Worm (Caenorhabditis elegans) whole organism, L3 larva: ENCODE data around the gene unc-78.

Experiments used
- R02D3.7 ChIP-seq: fragments of 150-350 bp; optimal IDR thresholded peaks from 2 replicates; lab custom pipeline; 2014; ENCODE audit warnings: missing biosample characterization, missing genetic modification characterization
- ZK546.5 ChIP-seq: sonication (generic microtip); optimal IDR thresholded peaks from 2 replicates; lab custom pipeline; 2017; ENCODE audit warnings: missing biosample characterization, missing genetic modification characterization
- ama-1 ChIP-seq: fragments of 150-350 bp; optimal IDR thresholded peaks from 2 replicates; lab custom pipeline; 2018
- ceh-28 ChIP-seq: fragments of 150-350 bp; optimal IDR thresholded peaks from 2 replicates; lab custom pipeline; 2014; ENCODE audit warnings: missing biosample characterization, missing genetic modification reagents, missing genetic modification characterization
- ceh-82 ChIP-seq: fragments of 150-350 bp; optimal IDR thresholded peaks from 2 replicates; lab custom pipeline; 2014; ENCODE audit warnings: missing biosample characterization, missing genetic modification characterization
- ceh-9 ChIP-seq: sonication (generic microtip); optimal IDR thresholded peaks from 2 replicates; lab custom pipeline; 2018; ENCODE audit warnings: missing biosample characterization, missing genetic modification characterization
- egl-5 ChIP-seq: fragments of 150-350 bp; optimal IDR thresholded peaks from 2 replicates; lab custom pipeline; 2017; ENCODE audit warnings: missing biosample characterization, missing genetic modification reagents, missing genetic modification characterization, inconsistent platforms
- elt-1 ChIP-seq: fragments of 150-350 bp; optimal IDR thresholded peaks from 2 replicates; lab custom pipeline; 2014; ENCODE audit warnings: missing biosample characterization, missing genetic modification characterization
- eor-1 ChIP-seq, 2 experiments: fragments of 150-350 bp; optimal IDR thresholded peaks; 2 replicates each; lab custom pipeline; 2014 to 2018; ENCODE audit warnings: missing biosample characterization in 2 of 2, missing genetic modification characterization in 2 of 2
- fkh-10 ChIP-seq: sonication (generic microtip); optimal IDR thresholded peaks from 2 replicates; lab custom pipeline; 2017; ENCODE audit warnings: missing biosample characterization, missing genetic modification reagents, missing genetic modification characterization
- fos-1 ChIP-seq: fragments of 150-350 bp; optimal IDR thresholded peaks from 2 replicates; lab custom pipeline; 2014; ENCODE audit warnings: missing biosample characterization, missing genetic modification characterization
- lin-39 ChIP-seq: fragments of 150-350 bp; optimal IDR thresholded peaks from 2 replicates; lab custom pipeline; 2018; ENCODE audit warnings: missing biosample characterization, missing genetic modification reagents, missing genetic modification characterization
- lsy-12 ChIP-seq: sonication (generic microtip); optimal IDR thresholded peaks from 2 replicates; lab custom pipeline; 2016; ENCODE audit warnings: mild to moderate bottlenecking, missing genetic modification characterization, missing compliant biosample characterization
- mml-1 ChIP-seq: fragments of 150-350 bp; sonication (generic microtip); optimal IDR thresholded peaks from 3 replicates; lab custom pipeline; 2014; ENCODE audit warnings: missing biosample characterization, missing genetic modification characterization
- nfya-1 ChIP-seq: sonication (generic microtip); optimal IDR thresholded peaks from 2 replicates; lab custom pipeline; 2017; ENCODE audit warnings: missing genetic modification characterization, mild to moderate bottlenecking, missing compliant biosample characterization, antibody characterized with exemption, moderate library complexity; ENCODE audit not compliant: insufficient read depth
- nhr-11 ChIP-seq: fragments of 150-350 bp; optimal IDR thresholded peaks from 2 replicates; lab custom pipeline; 2014; ENCODE audit warnings: missing biosample characterization, missing genetic modification characterization
- nhr-12 ChIP-seq: fragments of 150-350 bp; optimal IDR thresholded peaks from 2 replicates; lab custom pipeline; 2014; ENCODE audit warnings: missing biosample characterization, missing genetic modification characterization
- nhr-23 ChIP-seq: fragments of 150-350 bp; optimal IDR thresholded peaks from 2 replicates; lab custom pipeline; 2014; ENCODE audit warnings: missing biosample characterization, missing genetic modification reagents, missing genetic modification characterization
- nhr-237 ChIP-seq: fragments of 150-350 bp; optimal IDR thresholded peaks from 2 replicates; lab custom pipeline; 2014; ENCODE audit warnings: missing biosample characterization, missing genetic modification characterization
- nhr-28 ChIP-seq: fragments of 150-350 bp; optimal IDR thresholded peaks from 2 replicates; lab custom pipeline; 2014; ENCODE audit warnings: missing biosample characterization, missing genetic modification characterization
- nhr-43 ChIP-seq: sonication (generic microtip); optimal IDR thresholded peaks from 2 replicates; lab custom pipeline; 2016; ENCODE audit warnings: mild to moderate bottlenecking, missing genetic modification characterization, missing compliant biosample characterization; ENCODE audit not compliant: poor library complexity, severe bottlenecking
- nhr-67 ChIP-seq: fragments of 150-350 bp; optimal IDR thresholded peaks from 2 replicates; lab custom pipeline; 2014; ENCODE audit warnings: missing biosample characterization, missing genetic modification characterization
- nhr-77 ChIP-seq: fragments of 150-350 bp; optimal IDR thresholded peaks from 2 replicates; lab custom pipeline; 2014; ENCODE audit warnings: missing biosample characterization, missing genetic modification characterization
- pha-4 ChIP-seq: fragments of 150-350 bp; optimal IDR thresholded peaks from 2 replicates; lab custom pipeline; 2014; ENCODE audit warnings: missing biosample characterization, missing genetic modification reagents, missing genetic modification characterization
- pqm-1 ChIP-seq: fragments of 150-350 bp; optimal IDR thresholded peaks from 2 replicates; lab custom pipeline; 2017; ENCODE audit warnings: missing biosample characterization, missing genetic modification characterization, inconsistent platforms
- sea-2 ChIP-seq: fragments of 150-350 bp; sonication (generic microtip); optimal IDR thresholded peaks from 4 replicates; lab custom pipeline; 2014; ENCODE audit warnings: missing biosample characterization, missing genetic modification reagents, missing genetic modification characterization
- skn-1 ChIP-seq: fragments of 150-350 bp; optimal IDR thresholded peaks from 2 replicates; lab custom pipeline; 2014; ENCODE audit warnings: missing biosample characterization, missing genetic modification characterization
- snpc-4 ChIP-seq: fragments of 150-350 bp; optimal IDR thresholded peaks from 2 replicates; lab custom pipeline; 2014; ENCODE audit warnings: missing biosample characterization, missing genetic modification characterization
- tbx-2 ChIP-seq: sonication (generic microtip); optimal IDR thresholded peaks from 2 replicates; lab custom pipeline; 2016; ENCODE audit warnings: mild to moderate bottlenecking, missing genetic modification characterization, missing compliant biosample characterization
- zag-1 ChIP-seq: fragments of 150-350 bp; optimal IDR thresholded peaks from 2 replicates; lab custom pipeline; 2014; ENCODE audit warnings: missing biosample characterization, missing genetic modification characterization
- ztf-11 ChIP-seq: fragments of 150-350 bp; optimal IDR thresholded peaks from 2 replicates; lab custom pipeline; 2014; ENCODE audit warnings: missing biosample characterization, missing genetic modification characterization
- ztf-4 ChIP-seq: fragments of 150-350 bp; optimal IDR thresholded peaks from 2 replicates; lab custom pipeline; 2014; ENCODE audit warnings: missing biosample characterization, missing genetic modification characterization

unc-78 gene

DNA sequence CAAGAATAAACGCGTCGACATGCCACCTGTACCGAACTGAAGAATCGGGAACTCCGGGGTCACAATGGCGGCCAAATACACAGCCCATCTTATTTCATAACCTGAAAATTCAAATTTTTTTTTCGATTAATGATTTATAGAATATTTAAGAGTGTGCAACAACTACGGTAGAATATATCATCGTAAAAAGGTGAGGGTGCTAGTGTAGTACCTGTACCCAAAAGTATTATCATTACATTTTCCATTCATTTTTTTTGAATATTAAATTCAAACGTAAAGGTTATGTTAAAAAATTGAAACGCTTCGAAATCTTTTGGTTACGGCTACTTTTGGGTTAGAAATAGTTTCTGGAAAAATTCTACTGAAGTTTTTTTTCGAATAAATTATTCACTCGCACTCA is 18.6 kb upstream of the unc-78 start, which contains the start of gene ZK813.4:
TSS of gene ZK813.4 (minus strand) at position 101 of the 400 bp plus-strand sequence.
- TF ChIP-seq nhr-77 (tag; lab: Kevin White, UChicago) (no peak), nhr-237 (tag; lab: Kevin White, UChicago) (no peak), lsy-12 (tag; lab: Kevin White, UChicago) (no peak), nhr-23 (tag; lab: Kevin White, UChicago) (no peak), nhr-67 (tag; lab: Kevin White, UChicago) (no peak), ztf-4 (tag; lab: Kevin White, UChicago) (no peak), ZK546.5 (tag; lab: Kevin White, UChicago) (no peak), skn-1 (tag; lab: Kevin White, UChicago) (no peak), mml-1 (tag; lab: Kevin White, UChicago) (no peak), elt-1 (tag; lab: Kevin White, UChicago) (no peak), egl-5 (tag; lab: Kevin White, UChicago) (no peak), ztf-11 (tag; lab: Kevin White, UChicago) (no peak), nhr-28 (no peak), snpc-4 (tag; lab: Kevin White, UChicago) (no peak), eor-1 (tag; optimal IDR thresholded peaks at IDR 0.05; lab: Kevin White, UChicago) (no peak)

DNA sequence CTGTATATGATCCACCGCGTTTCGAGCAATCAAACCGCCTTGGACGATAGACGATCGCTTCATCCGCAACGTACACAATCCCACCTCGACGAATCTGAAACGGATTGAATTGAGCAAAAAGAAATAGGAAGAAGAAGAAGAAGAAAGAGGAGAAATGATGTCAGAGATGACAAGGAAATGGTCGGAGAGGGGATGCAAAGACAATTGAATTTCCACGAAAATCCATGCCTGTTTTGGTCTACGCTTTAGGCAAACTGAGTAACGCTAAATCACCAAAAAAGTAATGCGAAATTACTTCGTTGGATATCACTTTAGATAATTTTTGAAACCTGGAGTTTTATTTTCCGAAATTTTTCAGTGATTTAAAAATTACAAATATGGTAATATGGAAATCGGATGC is 17.7 kb upstream of the unc-78 start:
- TF ChIP-seq nhr-12 (tag; lab: Kevin White, UChicago) (no peak), fkh-10 (peak; percentile 35)

ce11 chrX:3424516-3424915 is 13.1 kb upstream of the unc-78 start, which contains the start of gene ZK813.6:
TSS of gene ZK813.6 (plus strand) at chrX:3424816.
- TF ChIP-seq lsy-12 (tag; lab: Kevin White, UChicago) (no peak), eor-1 (tag; optimal IDR thresholded peaks at IDR 0.05; lab: Kevin White, UChicago) (no peak), ama-1 (lab: Kevin White, UChicago) (no peak), ceh-9 (tag; lab: Kevin White, UChicago) (no peak), nhr-67 (tag; lab: Kevin White, UChicago) (no peak), R02D3.7 (no peak), nhr-43 (tag; lab: Kevin White, UChicago) (no peak), pha-4 (tag; lab: Kevin White, UChicago) (no peak), lin-39 (tag; lab: Kevin White, UChicago) (no peak), nhr-77 (tag; lab: Kevin White, UChicago) (no peak)

ce11 chrX:3419084-3419483 is 7.7 kb upstream of the unc-78 start, which contains the start of gene C04F6.7:
TSS of gene C04F6.7 (minus strand) at chrX:3419184.
- TF ChIP-seq zag-1 (no peak), nfya-1 (tag; lab: Kevin White, UChicago) (no peak), tbx-2 (tag; lab: Kevin White, UChicago) (no peak), R02D3.7 (no peak)

- TF ChIP-seq zag-1 (no peak), ama-1 (lab: Kevin White, UChicago) (no peak), lin-39 (tag; lab: Kevin White, UChicago) (no peak), nhr-28 (no peak), nhr-11 (tag; lab: Kevin White, UChicago) (no peak), sea-2 (GFP tag; lab: Kevin White, UChicago) (no peak), pha-4 (tag; lab: Kevin White, UChicago) (no peak), fos-1 (tag; lab: Kevin White, UChicago) (no peak), ceh-28 (no peak), pqm-1 (tag; lab: Kevin White, UChicago) (no peak), snpc-4 (tag; lab: Kevin White, UChicago) (no peak), ceh-82 (tag; lab: Kevin White, UChicago) (no peak), ZK546.5 (tag; lab: Kevin White, UChicago) (no peak), nhr-67 (tag; lab: Kevin White, UChicago) (no peak), ceh-9 (tag; lab: Kevin White, UChicago) (no peak), nhr-237 (tag; lab: Kevin White, UChicago) (no peak)
These were observed 4.6 kb upstream of the unc-78 start for ce11 chrX:3416063-3416462.
